Worm (Caenorhabditis elegans): Measurements from ENCODE around the gene F20A1.4.
"Not testable (repeated sequence)": the region's sequence is repeated elsewhere in the genome, so short reads cannot be mapped to it uniquely, and the experiment has no call there.

ce11 chrV:7057795-7058194 lies 36.1 kb upstream of the F20A1.4 start, which contains the start of gene Y57E12AL.2:
- not testable (repeated sequence) for TF ChIP-seq ets-7 (tag; optimal IDR thresholded peaks at IDR 0.05); ama-1 (optimal IDR thresholded peaks at IDR 0.05); tbx-11 (GFP tag; IDR thresholded peaks at IDR 0.05); hmbx-1 (tag; optimal IDR thresholded peaks at IDR 0.05); tra-4 (tag; optimal IDR thresholded peaks at IDR 0.05); ceh-36 (tag; optimal IDR thresholded peaks at IDR 0.05); sea-1 (GFP tag; conservative IDR thresholded peaks at IDR 0.05); ceh-13 (GFP tag; optimal IDR thresholded peaks at IDR 0.05); F13C5.2 (tag; optimal IDR thresholded peaks at IDR 0.05); pes-1 (GFP tag; IDR thresholded peaks at IDR 0.05)

Measured in whole organism, early embryonic.